Fruit fly (Drosophila melanogaster) whole organism, embryonic: Measurements from ENCODE around the gene Patsas.

Experiments
- Asciz ChIP-seq: fragments of 200-800 bp; sonication (Bioruptor generic); optimal IDR thresholded peaks from 2 replicates; lab custom pipeline; 2017; ENCODE audit warnings: missing biosample characterization, mild to moderate bottlenecking, missing genetic modification characterization, missing genetic modification reagents
- B-H2 ChIP-seq: fragments of 200-800 bp; sonication (Bioruptor generic); optimal IDR thresholded peaks from 2 replicates; lab custom pipeline; 2018; ENCODE audit warnings: missing biosample characterization, mild to moderate bottlenecking, missing genetic modification characterization
- Bgb ChIP-seq: fragments of 200-800 bp; sonication (Bioruptor generic); IDR thresholded peaks from 2 replicates; pipeline ENCODE4 v1.3.6; 2022; ENCODE audit warnings: missing biosample characterization, missing genetic modification characterization; ENCODE audit not compliant: partially characterized antibody
- CG10209 ChIP-seq: fragments of 200-800 bp; sonication (Bioruptor generic); optimal IDR thresholded peaks from 3 replicates; lab custom pipeline; 2017; ENCODE audit warnings: missing biosample characterization, mild to moderate bottlenecking, missing genetic modification characterization, missing genetic modification reagents
- CG13123 ChIP-seq: fragments of 200-800 bp; sonication (Bioruptor generic); optimal IDR thresholded peaks from 2 replicates; lab custom pipeline; 2016; ENCODE audit warnings: missing biosample characterization, missing genetic modification characterization
- CG15011 ChIP-seq: fragments of 200-800 bp; sonication (Bioruptor generic); optimal IDR thresholded peaks from 3 replicates; lab custom pipeline; 2018; ENCODE audit warnings: missing biosample characterization, mild to moderate bottlenecking, missing genetic modification characterization
- CG15073 ChIP-seq: fragments of 200-800 bp; sonication (Bioruptor generic); optimal IDR thresholded peaks from 2 replicates; lab custom pipeline; 2016; ENCODE audit warnings: missing biosample characterization, missing genetic modification characterization
- CG15696 ChIP-seq: fragments of 200-800 bp; sonication (Bioruptor generic); optimal IDR thresholded peaks from 2 replicates; lab custom pipeline; 2019; ENCODE audit warnings: missing biosample characterization, mild to moderate bottlenecking, missing genetic modification characterization, moderate library complexity
- CG1602 ChIP-seq: fragments of 200-800 bp; sonication (Bioruptor generic); optimal IDR thresholded peaks from 3 replicates; lab custom pipeline; 2016; ENCODE audit warnings: missing biosample characterization, missing genetic modification characterization
- CG17612 ChIP-seq: fragments of 200-800 bp; sonication (Bioruptor generic); IDR thresholded peaks from 2 replicates; pipeline ENCODE4 v1.3.6; 2022; ENCODE audit warnings: missing biosample characterization, missing genetic modification characterization
- CG17802 ChIP-seq: fragments of 200-800 bp; sonication (Bioruptor generic); optimal IDR thresholded peaks from 2 replicates; lab custom pipeline; 2018; ENCODE audit warnings: missing biosample characterization, mild to moderate bottlenecking, missing genetic modification characterization, moderate library complexity
- CG2116 ChIP-seq: fragments of 200-800 bp; sonication (Bioruptor generic); optimal IDR thresholded peaks from 3 replicates; lab custom pipeline; 2018; ENCODE audit warnings: missing biosample characterization, mild to moderate bottlenecking, missing genetic modification characterization
- CG31365 ChIP-seq: fragments of 200-800 bp; sonication (Bioruptor generic); optimal IDR thresholded peaks from 2 replicates; lab custom pipeline; 2018; ENCODE audit warnings: missing biosample characterization, mild to moderate bottlenecking, missing genetic modification characterization
- CG32767 ChIP-seq: fragments of 200-800 bp; sonication (Bioruptor generic); IDR thresholded peaks from 2 replicates; pipeline ENCODE4 v1.3.6; 2022; ENCODE audit warnings: missing biosample characterization, missing genetic modification characterization
- CG3407 ChIP-seq: fragments of 200-800 bp; sonication (Bioruptor generic); optimal IDR thresholded peaks from 2 replicates; lab custom pipeline; 2018; ENCODE audit warnings: missing biosample characterization, mild to moderate bottlenecking, missing genetic modification characterization
- CG9215 ChIP-seq: fragments of 200-800 bp; sonication (Bioruptor generic); IDR thresholded peaks from 2 replicates; pipeline ENCODE4 v1.3.6; 2022; ENCODE audit warnings: missing biosample characterization, missing genetic modification characterization
- CG9727 ChIP-seq: fragments of 200-800 bp; sonication (Bioruptor generic); optimal IDR thresholded peaks from 3 replicates; lab custom pipeline; 2017; ENCODE audit warnings: missing biosample characterization, mild to moderate bottlenecking, missing genetic modification characterization
- Camta ChIP-seq: fragments of 200-800 bp; sonication (Bioruptor generic); optimal IDR thresholded peaks from 2 replicates; lab custom pipeline; 2016; ENCODE audit warnings: missing biosample characterization, missing genetic modification characterization
- Dip2 ChIP-seq: fragments of 200-800 bp; sonication (Bioruptor generic); IDR thresholded peaks from 2 replicates; pipeline ENCODE4 v1.3.6; 2022; ENCODE audit warnings: missing biosample characterization, missing genetic modification characterization
- E2f1 ChIP-seq: fragments of 200-800 bp; sonication (Bioruptor generic); IDR thresholded peaks from 2 replicates; pipeline ENCODE4 v1.3.6; 2022; ENCODE audit warnings: missing biosample characterization, missing genetic modification characterization
- Hmx ChIP-seq: fragments of 200-800 bp; sonication (Bioruptor generic); optimal IDR thresholded peaks from 2 replicates; lab custom pipeline; 2016; ENCODE audit warnings: missing biosample characterization, missing genetic modification characterization
- MESR4 ChIP-seq: fragments of 200-800 bp; sonication (Bioruptor generic); optimal IDR thresholded peaks from 2 replicates; lab custom pipeline; 2018; ENCODE audit warnings: missing biosample characterization, mild to moderate bottlenecking, missing genetic modification characterization, moderate library complexity
- Nf-YC ChIP-seq: fragments of 200-800 bp; optimal IDR thresholded peaks from 3 replicates; lab custom pipeline; 2019; ENCODE audit warnings: missing biosample characterization, mild to moderate bottlenecking, missing genetic modification characterization, moderate library complexity
- Sry-β ChIP-seq: fragments of 200-800 bp; sonication (Bioruptor generic); optimal IDR thresholded peaks from 2 replicates; lab custom pipeline; 2018; ENCODE audit warnings: missing biosample characterization, mild to moderate bottlenecking, missing genetic modification characterization, moderate library complexity
- ap ChIP-seq: fragments of 200-800 bp; sonication (Bioruptor generic); IDR thresholded peaks from 2 replicates; pipeline ENCODE4 v1.3.6; 2022; ENCODE audit warnings: missing biosample characterization, missing genetic modification characterization
- ase ChIP-seq: fragments of 200-800 bp; sonication (Bioruptor generic); IDR thresholded peaks from 3 replicates; pipeline ENCODE4 v1.3.6; 2022; ENCODE audit warnings: missing biosample characterization, missing genetic modification characterization
- bigmax ChIP-seq: fragments of 200-800 bp; sonication (Bioruptor generic); optimal IDR thresholded peaks from 2 replicates; lab custom pipeline; 2018; ENCODE audit warnings: missing biosample characterization, mild to moderate bottlenecking, missing genetic modification characterization
- btn ChIP-seq: fragments of 200-800 bp; sonication (Bioruptor generic); optimal IDR thresholded peaks from 2 replicates; lab custom pipeline; 2016; ENCODE audit warnings: missing biosample characterization, missing genetic modification characterization
- chif ChIP-seq, 2 experiments: fragments of 200-800 bp; sonication (Bioruptor generic); optimal IDR thresholded peaks; 3 replicates each; lab custom pipeline; 2016; ENCODE audit warnings: missing biosample characterization in 2 of 2, missing genetic modification characterization in 2 of 2
- crc ChIP-seq: fragments of 200-800 bp; sonication (Bioruptor generic); optimal IDR thresholded peaks from 2 replicates; lab custom pipeline; 2016; ENCODE audit warnings: missing biosample characterization, missing genetic modification characterization
- crol ChIP-seq: fragments of 200-800 bp; sonication (Bioruptor generic); IDR thresholded peaks from 2 replicates; pipeline ENCODE4 v1.3.6; 2022; ENCODE audit warnings: missing biosample characterization, missing genetic modification characterization
- crp ChIP-seq, 2 experiments: fragments of 200-800 bp; sonication (Bioruptor generic); optimal IDR thresholded peaks; 2 replicates in 1 of 2; 3 replicates in 1 of 2; lab custom pipeline; 2017; ENCODE audit warnings: missing biosample characterization in 2 of 2, missing genetic modification characterization in 2 of 2, mild to moderate bottlenecking in 1 of 2, moderate library complexity in 1 of 2
- dmrt99B ChIP-seq: fragments of 200-800 bp; sonication (Bioruptor generic); optimal IDR thresholded peaks from 2 replicates; lab custom pipeline; 2018; ENCODE audit warnings: missing biosample characterization, mild to moderate bottlenecking, missing genetic modification characterization, moderate library complexity
- esg ChIP-seq: fragments of 200-800 bp; sonication (Bioruptor generic); conservative IDR thresholded peaks from 2 replicates; pipeline ENCODE4 v1.3.6; 2022; ENCODE audit warnings: missing biosample characterization, missing genetic modification characterization
- fd102C ChIP-seq: fragments of 200-800 bp; sonication (Bioruptor generic); optimal IDR thresholded peaks from 2 replicates; lab custom pipeline; 2018; ENCODE audit warnings: missing biosample characterization, mild to moderate bottlenecking, missing genetic modification characterization, moderate library complexity
- fd3F ChIP-seq: fragments of 200-800 bp; sonication (Bioruptor generic); optimal IDR thresholded peaks from 2 replicates; lab custom pipeline; 2018; ENCODE audit warnings: missing biosample characterization, mild to moderate bottlenecking, missing genetic modification characterization, moderate library complexity
- fd96Cb ChIP-seq: fragments of 200-800 bp; sonication (Bioruptor generic); optimal IDR thresholded peaks from 2 replicates; lab custom pipeline; 2018; ENCODE audit warnings: missing biosample characterization, mild to moderate bottlenecking, missing genetic modification characterization, moderate library complexity
- fu2 ChIP-seq: fragments of 200-800 bp; sonication (Bioruptor generic); optimal IDR thresholded peaks from 2 replicates; lab custom pipeline; 2016; ENCODE audit warnings: missing biosample characterization, missing genetic modification characterization
- gcm ChIP-seq: fragments of 200-800 bp; sonication (Bioruptor generic); optimal IDR thresholded peaks from 2 replicates; lab custom pipeline; 2019; ENCODE audit warnings: missing biosample characterization, mild to moderate bottlenecking, missing genetic modification characterization, moderate library complexity
- kni ChIP-seq: fragments of 200-800 bp; sonication (Bioruptor generic); optimal IDR thresholded peaks from 3 replicates; lab custom pipeline; 2017; ENCODE audit warnings: mild to moderate bottlenecking, missing biosample characterization, missing genetic modification reagents, missing genetic modification characterization
- p53 ChIP-seq: fragments of 200-800 bp; sonication (Bioruptor generic); optimal IDR thresholded peaks from 2 replicates; lab custom pipeline; 2016; ENCODE audit warnings: missing biosample characterization, missing genetic modification characterization
- pita ChIP-seq: fragments of 200-800 bp; sonication (Bioruptor generic); optimal IDR thresholded peaks from 2 replicates; lab custom pipeline; 2017; ENCODE audit warnings: missing biosample characterization, mild to moderate bottlenecking, missing genetic modification characterization
- ro ChIP-seq: fragments of 200-800 bp; sonication (Bioruptor generic); IDR thresholded peaks from 2 replicates; pipeline ENCODE4 v1.3.6; 2022; ENCODE audit warnings: missing biosample characterization, missing genetic modification characterization
- sim ChIP-seq: fragments of 200-800 bp; sonication (Bioruptor generic); IDR thresholded peaks from 2 replicates; pipeline ENCODE4 v1.3.6; 2022; ENCODE audit warnings: missing biosample characterization, missing genetic modification characterization
- slou ChIP-seq: fragments of 200-800 bp; sonication (Bioruptor generic); optimal IDR thresholded peaks from 3 replicates; lab custom pipeline; 2016; ENCODE audit warnings: missing biosample characterization, missing genetic modification characterization
- sna ChIP-seq: fragments of 200-800 bp; sonication (Bioruptor generic); IDR thresholded peaks from 2 replicates; pipeline ENCODE4 v1.3.6; 2022; ENCODE audit warnings: missing biosample characterization, missing genetic modification characterization; ENCODE audit not compliant: partially characterized antibody
- tgo ChIP-seq: fragments of 200-800 bp; sonication (Bioruptor generic); IDR thresholded peaks from 3 replicates; pipeline ENCODE4 v1.3.6; 2022; ENCODE audit warnings: missing biosample characterization, missing genetic modification characterization
- trem ChIP-seq: fragments of 200-800 bp; optimal IDR thresholded peaks from 3 replicates; lab custom pipeline; 2019; ENCODE audit warnings: missing biosample characterization, mild to moderate bottlenecking, missing genetic modification characterization, moderate library complexity
- tx ChIP-seq: fragments of 200-800 bp; sonication (Bioruptor generic); optimal IDR thresholded peaks from 2 replicates; lab custom pipeline; 2016; ENCODE audit warnings: missing biosample characterization, missing genetic modification characterization
- vnd ChIP-seq: fragments of 200-800 bp; sonication (Bioruptor generic); IDR thresholded peaks from 3 replicates; pipeline ENCODE4 v1.3.6; 2022; ENCODE audit warnings: missing biosample characterization, missing genetic modification characterization; ENCODE audit not compliant: partially characterized antibody
- zen ChIP-seq: fragments of 200-800 bp; sonication (Bioruptor generic); optimal IDR thresholded peaks from 3 replicates; lab custom pipeline; 2018; ENCODE audit warnings: missing biosample characterization, mild to moderate bottlenecking, missing genetic modification characterization, moderate library complexity

Gene Patsas

DNA sequence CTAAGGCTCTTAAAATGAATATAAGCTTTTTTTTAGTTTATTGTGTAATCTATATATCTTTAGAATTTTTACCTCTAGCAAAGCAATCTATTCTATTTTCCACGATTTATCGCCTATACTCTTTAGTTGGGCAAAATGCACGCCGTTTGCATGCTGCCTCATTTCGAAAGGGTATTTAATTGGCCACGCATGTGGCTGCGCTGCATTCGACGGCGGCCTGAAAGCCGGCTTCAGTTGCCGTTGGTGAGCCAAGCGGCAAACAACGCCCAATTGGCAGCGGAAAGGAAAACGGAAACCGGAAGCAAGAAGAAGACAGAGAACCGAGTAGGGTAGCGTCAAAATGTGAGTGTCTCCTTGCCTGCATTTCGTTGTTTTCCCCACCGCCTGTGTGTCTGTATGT lies 27.2 kb downstream of the Patsas start, which contains the start of gene CG14947 (continued):
- TF ChIP-seq CG31365 (no peak), sna (GFP tag; lab: Robert Waterston, UW) (no peak), CG9215 (GFP tag; lab: Robert Waterston, UW) (no peak), tx (GFP tag; lab: Kevin White, UChicago) (no peak), CG10209 (GFP tag; lab: Kevin White, UChicago) (no peak), tgo (GFP tag; lab: Robert Waterston, UW) (0 out of 3 replicates have a peak, but pooled peaks have one; percentile 14), esg (GFP tag; lab: Robert Waterston, UW) (no peak), MESR4 (no peak), E2f1 (GFP tag; lab: Robert Waterston, UW) (no peak), Nf-YC (tag; lab: Kevin White, UChicago) (no peak), chif (GFP tag; optimal IDR thresholded peaks at IDR 0.05; lab: Kevin White, UChicago) (no peak), sim (no peak), Hmx (GFP tag; lab: Kevin White, UChicago) (no peak), crol (GFP tag; lab: Robert Waterston, UW) (peak; percentile 18; the same call in 1 of the 2 replicates), CG32767 (GFP tag; lab: Robert Waterston, UW) (no peak), fd3F (GFP tag; lab: Kevin White, UChicago) (no peak), vnd (GFP tag; lab: Robert Waterston, UW) (no peak), CG9727 (GFP tag; lab: Kevin White, UChicago) (peak; percentile 29), slou (GFP tag; lab: Kevin White, UChicago) (no peak), fd102C (GFP tag; lab: Kevin White, UChicago) (peak; percentile 52), CG15073 (GFP tag; lab: Kevin White, UChicago) (no peak), gcm (GFP tag; lab: Kevin White, UChicago) (no peak), CG15011 (no peak), Dip2 (GFP tag; lab: Robert Waterston, UW) (no peak), crp (GFP tag; optimal IDR thresholded peaks at IDR 0.05; lab: Kevin White, UChicago) (no peak), dmrt99B (no peak), pita (GFP tag; lab: Kevin White, UChicago) (no peak), bigmax (GFP tag; lab: Kevin White, UChicago) (no peak), CG17802 (tag; lab: Kevin White, UChicago) (no peak), trem (tag; lab: Kevin White, UChicago) (no peak), ap (GFP tag; lab: Robert Waterston, UW) (peak; percentile 27; the same call in 1 of the 2 replicates), CG1602 (GFP tag; lab: Kevin White, UChicago) (no peak), ro (GFP tag; lab: Robert Waterston, UW) (no peak), fu2 (GFP tag; lab: Kevin White, UChicago) (no peak), CG2116 (GFP tag; lab: Kevin White, UChicago) (no peak), B-H2 (GFP tag; lab: Kevin White, UChicago) (no peak), CG15696 (tag; lab: Kevin White, UChicago) (no peak), CG17612 (GFP tag; lab: Robert Waterston, UW) (no peak), ase (no peak), fd96Cb (no peak), Bgb (GFP tag; lab: Robert Waterston, UW) (no peak), CG13123 (GFP tag; lab: Kevin White, UChicago) (no peak), btn (no peak), Camta (GFP tag; lab: Kevin White, UChicago) (no peak), zen (tag; lab: Kevin White, UChicago) (peak; percentile 30), Asciz (GFP tag; lab: Kevin White, UChicago) (no peak), CG3407 (no peak), p53 (GFP tag; lab: Kevin White, UChicago) (no peak), kni (GFP tag; lab: Kevin White, UChicago) (no peak), crc (GFP tag; lab: Kevin White, UChicago) (no peak), Sry-β (GFP tag; lab: Kevin White, UChicago) (no peak)
